Worm (Caenorhabditis elegans) whole organism, L2 larva: ENCODE measurements around the gene C01G10.4.

Source experiments
- C34F6.9 ChIP-seq: fragments of 150-350 bp; optimal IDR thresholded peaks from 2 replicates; lab custom pipeline; 2014; ENCODE audit warnings: missing biosample characterization, missing genetic modification characterization
- F13H6.1 ChIP-seq: sonication (generic microtip); optimal IDR thresholded peaks from 2 replicates; lab custom pipeline; 2016; ENCODE audit warnings: missing genetic modification characterization, missing compliant biosample characterization
- R02D3.7 ChIP-seq: fragments of 150-350 bp; optimal IDR thresholded peaks from 2 replicates; lab custom pipeline; 2014; ENCODE audit warnings: missing biosample characterization, missing genetic modification characterization
- Y55F3AM.14 ChIP-seq: fragments of 200-800 bp; sonication (Bioruptor generic); optimal IDR thresholded peaks from 2 replicates; lab custom pipeline; 2018; ENCODE audit warnings: mild to moderate bottlenecking, missing genetic modification characterization, missing compliant biosample characterization
- ZK546.5 ChIP-seq: sonication (generic microtip); optimal IDR thresholded peaks from 2 replicates; lab custom pipeline; 2017; ENCODE audit warnings: missing biosample characterization, missing genetic modification characterization
- alr-1 ChIP-seq: fragments of 150-350 bp; optimal IDR thresholded peaks from 2 replicates; lab custom pipeline; 2014; ENCODE audit warnings: missing biosample characterization, missing genetic modification characterization
- aly-2 ChIP-seq: fragments of 150-350 bp; optimal IDR thresholded peaks from 2 replicates; lab custom pipeline; 2014; ENCODE audit warnings: missing biosample characterization, missing genetic modification characterization
- ama-1 ChIP-seq: fragments of 150-350 bp; optimal IDR thresholded peaks from 2 replicates; lab custom pipeline; 2018; ENCODE audit warnings: inconsistent platforms
- blmp-1 ChIP-seq: sonication (generic microtip); optimal IDR thresholded peaks from 2 replicates; lab custom pipeline; 2017; ENCODE audit warnings: missing genetic modification characterization, mild to moderate bottlenecking, missing compliant biosample characterization, antibody characterized with exemption, moderate library complexity; ENCODE audit not compliant: insufficient read depth
- ceh-16 ChIP-seq: fragments of 150-350 bp; optimal IDR thresholded peaks from 2 replicates; lab custom pipeline; 2014; ENCODE audit warnings: missing biosample characterization, missing genetic modification characterization
- ceh-82 ChIP-seq: fragments of 150-350 bp; optimal IDR thresholded peaks from 2 replicates; lab custom pipeline; 2014; ENCODE audit warnings: missing biosample characterization, missing genetic modification characterization
- crh-2 ChIP-seq: sonication (generic microtip); optimal IDR thresholded peaks from 2 replicates; lab custom pipeline; 2017; ENCODE audit warnings: missing biosample characterization, missing genetic modification characterization
- dmd-4 ChIP-seq: sonication (generic microtip); optimal IDR thresholded peaks from 2 replicates; lab custom pipeline; 2017; ENCODE audit warnings: missing biosample characterization, missing genetic modification characterization
- egl-27 ChIP-seq: sonication (generic microtip); optimal IDR thresholded peaks from 3 replicates; lab custom pipeline; 2017; ENCODE audit warnings: missing biosample characterization, missing genetic modification reagents, missing genetic modification characterization
- elt-1 ChIP-seq: fragments of 150-350 bp; optimal IDR thresholded peaks from 2 replicates; lab custom pipeline; 2014; ENCODE audit warnings: missing biosample characterization, missing genetic modification characterization
- elt-3 ChIP-seq: sonication (generic microtip); optimal IDR thresholded peaks from 2 replicates; lab custom pipeline; 2017; ENCODE audit warnings: missing biosample characterization, missing genetic modification characterization
- fos-1 ChIP-seq: fragments of 150-350 bp; optimal IDR thresholded peaks from 2 replicates; lab custom pipeline; 2014; ENCODE audit warnings: missing biosample characterization, missing genetic modification characterization
- gmeb-1 ChIP-seq: fragments of 150-350 bp; optimal IDR thresholded peaks from 2 replicates; lab custom pipeline; 2014; ENCODE audit warnings: missing biosample characterization, missing genetic modification characterization
- lin-11 ChIP-seq: fragments of 150-350 bp; sonication (generic microtip); optimal IDR thresholded peaks from 2 replicates; lab custom pipeline; 2014; ENCODE audit warnings: missing biosample characterization, missing genetic modification characterization, inconsistent platforms, mixed read lengths
- lin-13 ChIP-seq: fragments of 150-350 bp; optimal IDR thresholded peaks from 2 replicates; lab custom pipeline; 2014; ENCODE audit warnings: missing biosample characterization, missing genetic modification reagents, missing genetic modification characterization
- lin-39 ChIP-seq: fragments of 150-350 bp; optimal IDR thresholded peaks from 2 replicates; lab custom pipeline; 2014; ENCODE audit warnings: missing biosample characterization, missing genetic modification reagents, missing genetic modification characterization
- lsy-2 ChIP-seq, 2 experiments: fragments of 150-350 bp in 1 of 2; sonication (generic microtip) in 1 of 2; optimal IDR thresholded peaks; 2 replicates each; lab custom pipeline; 2014 to 2017; ENCODE audit warnings: missing biosample characterization in 2 of 2, missing genetic modification characterization in 2 of 2
- mab-5 ChIP-seq: fragments of 150-350 bp; optimal IDR thresholded peaks from 2 replicates; lab custom pipeline; 2014; ENCODE audit warnings: missing biosample characterization, missing genetic modification characterization
- mbf-1 ChIP-seq: sonication (generic microtip); optimal IDR thresholded peaks from 2 replicates; lab custom pipeline; 2017; ENCODE audit warnings: missing biosample characterization, missing genetic modification characterization
- mdl-1 ChIP-seq, 2 experiments: fragments of 150-350 bp in 1 of 2; sonication (generic microtip) in 1 of 2; optimal IDR thresholded peaks; 2 replicates each; lab custom pipeline; 2017; ENCODE audit warnings: missing biosample characterization in 2 of 2, missing genetic modification characterization in 2 of 2
- nhr-10 ChIP-seq: sonication (generic microtip); optimal IDR thresholded peaks from 2 replicates; lab custom pipeline; 2017; ENCODE audit warnings: missing biosample characterization, missing genetic modification characterization
- nhr-11 ChIP-seq: fragments of 150-350 bp; optimal IDR thresholded peaks from 2 replicates; lab custom pipeline; 2014; ENCODE audit warnings: missing biosample characterization, missing genetic modification characterization
- nhr-12 ChIP-seq: fragments of 150-350 bp; optimal IDR thresholded peaks from 2 replicates; lab custom pipeline; 2014; ENCODE audit warnings: missing biosample characterization, missing genetic modification characterization
- nhr-129 ChIP-seq: fragments of 150-350 bp; optimal IDR thresholded peaks from 2 replicates; lab custom pipeline; 2014; ENCODE audit warnings: missing biosample characterization, missing genetic modification characterization
- nhr-21 ChIP-seq: fragments of 150-350 bp; optimal IDR thresholded peaks from 2 replicates; lab custom pipeline; 2014; ENCODE audit warnings: missing biosample characterization, missing genetic modification characterization
- nhr-23 ChIP-seq: fragments of 150-350 bp; optimal IDR thresholded peaks from 2 replicates; lab custom pipeline; 2014; ENCODE audit warnings: missing biosample characterization, missing genetic modification reagents, missing genetic modification characterization
- nhr-25 ChIP-seq: fragments of 150-350 bp; sonication (generic microtip); optimal IDR thresholded peaks from 3 replicates; lab custom pipeline; 2014; ENCODE audit warnings: missing biosample characterization, missing genetic modification characterization
- nhr-6 ChIP-seq: fragments of 150-350 bp; optimal IDR thresholded peaks from 2 replicates; lab custom pipeline; 2014; ENCODE audit warnings: missing biosample characterization, missing genetic modification characterization
- nhr-77 ChIP-seq: fragments of 150-350 bp; optimal IDR thresholded peaks from 2 replicates; lab custom pipeline; 2014; ENCODE audit warnings: missing biosample characterization, missing genetic modification characterization
- peb-1 ChIP-seq: fragments of 150-350 bp; optimal IDR thresholded peaks from 2 replicates; lab custom pipeline; 2014; ENCODE audit warnings: missing biosample characterization, missing genetic modification characterization
- sem-4 ChIP-seq: fragments of 150-350 bp; optimal IDR thresholded peaks from 2 replicates; lab custom pipeline; 2014; ENCODE audit warnings: missing biosample characterization, missing genetic modification reagents, missing genetic modification characterization
- sma-3 ChIP-seq: sonication (generic microtip); optimal IDR thresholded peaks from 2 replicates; lab custom pipeline; 2016; ENCODE audit warnings: missing genetic modification reagents, missing genetic modification characterization, missing compliant biosample characterization
- sma-9 ChIP-seq, 2 experiments: fragments of 150-350 bp in 1 of 2; sonication (generic microtip) in 1 of 2; optimal IDR thresholded peaks; 2 replicates each; lab custom pipeline; 2014 to 2016; ENCODE audit warnings: missing genetic modification characterization in 2 of 2, mild to moderate bottlenecking in 1 of 2, missing biosample characterization in 1 of 2, missing compliant biosample characterization in 1 of 2, missing genetic modification reagents in 1 of 2, moderate library complexity in 1 of 2
- snpc-4 ChIP-seq: fragments of 150-350 bp; optimal IDR thresholded peaks from 2 replicates; lab custom pipeline; 2014; ENCODE audit warnings: missing biosample characterization, missing genetic modification characterization
- unc-39 ChIP-seq: fragments of 150-350 bp; optimal IDR thresholded peaks from 2 replicates; lab custom pipeline; 2014; ENCODE audit warnings: missing biosample characterization, missing genetic modification characterization
- unc-55 ChIP-seq: fragments of 150-350 bp; sonication (generic microtip); optimal IDR thresholded peaks from 3 replicates; lab custom pipeline; 2014; ENCODE audit warnings: missing biosample characterization, missing genetic modification reagents, missing genetic modification characterization
- unc-62 ChIP-seq: fragments of 150-350 bp; optimal IDR thresholded peaks from 2 replicates; lab custom pipeline; 2014; ENCODE audit warnings: missing biosample characterization, missing genetic modification reagents, missing genetic modification characterization
- zag-1 ChIP-seq: fragments of 150-350 bp; optimal IDR thresholded peaks from 2 replicates; lab custom pipeline; 2014; ENCODE audit warnings: missing biosample characterization, missing genetic modification characterization
- ztf-1 ChIP-seq: fragments of 200-800 bp; sonication (Bioruptor generic); conservative IDR thresholded peaks from 2 replicates; pipeline ENCODE4 v1.3.6; 2022; ENCODE audit warnings: missing genetic modification characterization, missing compliant biosample characterization
- ztf-11 ChIP-seq: sonication (generic microtip); optimal IDR thresholded peaks from 2 replicates; lab custom pipeline; 2017; ENCODE audit warnings: missing biosample characterization, missing genetic modification characterization
- ztf-4 ChIP-seq: fragments of 150-350 bp; optimal IDR thresholded peaks from 2 replicates; lab custom pipeline; 2014; ENCODE audit warnings: missing biosample characterization, missing genetic modification characterization

C01G10.4 gene

DNA sequence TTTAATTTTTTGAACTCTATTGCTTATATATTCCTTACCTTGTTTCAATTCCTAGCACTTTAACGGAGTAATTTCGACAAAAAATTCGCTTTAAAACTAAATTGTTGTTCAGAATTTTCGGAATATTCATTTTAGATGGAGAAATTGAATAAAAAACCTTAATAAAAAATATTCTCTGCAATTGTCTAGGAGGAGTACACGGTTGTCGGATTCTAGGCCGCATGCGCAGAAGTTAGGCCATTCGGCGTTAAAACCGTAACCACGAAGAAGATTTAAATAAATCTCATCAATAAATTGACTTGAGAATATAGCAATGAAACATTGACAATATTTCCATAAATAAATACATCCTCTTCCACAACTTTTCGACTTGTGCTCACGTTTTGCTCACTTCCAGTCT, 7.2 kb upstream of the C01G10.4 start, which contains the start of the genes C01G10.10 and C01G10.9:
Gene C01G10.10 (minus strand): TSS at position 151 of the 400 bp plus-strand sequence.
Gene C01G10.9 (plus strand): TSS at position 240 of the 400 bp plus-strand sequence.
- TF ChIP-seq mab-5 = no peak
- peak; percentile 47 for TF ChIP-seq unc-55 (GFP tag; lab: Kevin White, UChicago)
- TF ChIP-seq lsy-2 (tag; optimal IDR thresholded peaks at IDR 0.05; lab: Kevin White, UChicago) = peak; percentile 13 to 75
- no peak for TF ChIP-seq R02D3.7
- peak; percentile 46 for TF ChIP-seq nhr-25
- peak; percentile 51 for TF ChIP-seq lin-13
- TF ChIP-seq nhr-11 = no peak
- TF ChIP-seq fos-1 (tag; lab: Kevin White, UChicago) = peak; percentile 9
- no peak for TF ChIP-seq nhr-12
- TF ChIP-seq sem-4 = peak; percentile 41
- TF ChIP-seq C34F6.9 (tag; lab: Kevin White, UChicago) = peak; percentile 64
- peak; percentile 82 for TF ChIP-seq sma-9 (GFP tag; optimal IDR thresholded peaks at IDR 0.05; lab: Kevin White, UChicago)
- no peak for TF ChIP-seq sma-9 (tag; optimal IDR thresholded peaks at IDR 0.05; lab: Kevin White, UChicago)
- peak; percentile 73 for TF ChIP-seq F13H6.1
- no peak for TF ChIP-seq ztf-4 (tag; lab: Kevin White, UChicago)
- peak; percentile 68 for TF ChIP-seq sma-3 (GFP tag; lab: Kevin White, UChicago)
- peak; percentile 45 for TF ChIP-seq crh-2 (tag; lab: Kevin White, UChicago)
- TF ChIP-seq nhr-10 (tag; lab: Kevin White, UChicago) = no peak
- TF ChIP-seq egl-27 (tag; lab: Kevin White, UChicago) = no peak
- TF ChIP-seq ceh-16 (tag; lab: Kevin White, UChicago) = peak; percentile 13
- peak; percentile 50 for TF ChIP-seq snpc-4
- TF ChIP-seq mdl-1 (tag; optimal IDR thresholded peaks at IDR 0.05; lab: Kevin White, UChicago) = no peak
- TF ChIP-seq gmeb-1 (tag; lab: Kevin White, UChicago) = peak; percentile 47
- TF ChIP-seq nhr-129 (tag; lab: Kevin White, UChicago) = no peak
- TF ChIP-seq, all 48 proteins: peak for 14

ce11 chrV:15083659-15084058, 5.9 kb upstream of the C01G10.4 start:
- no peak for TF ChIP-seq ztf-1 (GFP tag; lab: Robert Waterston, UW)
- TF ChIP-seq crh-2 (tag; lab: Kevin White, UChicago) = peak; percentile 3
- TF ChIP-seq ama-1 = peak; percentile 79

DNA sequence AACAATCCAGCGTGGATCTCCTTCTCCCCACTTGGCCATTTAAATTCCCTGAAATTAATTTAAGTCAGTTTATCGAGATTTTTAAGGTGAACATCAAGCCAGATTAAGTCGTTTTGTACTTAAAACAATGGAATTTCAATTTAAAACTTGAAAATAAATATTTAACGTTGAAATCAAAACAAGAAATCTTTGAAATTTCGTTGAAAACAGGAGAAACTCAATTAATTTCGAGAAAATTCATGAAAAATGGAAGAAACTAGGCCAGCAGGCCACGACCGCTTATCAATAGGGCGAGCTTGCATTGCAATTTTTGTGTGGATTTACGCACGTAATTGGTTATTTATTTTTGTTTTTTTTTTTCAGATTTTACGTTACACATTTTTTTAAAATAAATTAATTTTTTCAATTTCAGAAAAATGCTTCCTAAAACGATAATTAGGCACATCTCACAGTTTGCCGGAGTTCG, 4.2 kb upstream of the C01G10.4 start, which contains the start of the genes ahsa-1 and C01G10.7:
Gene ahsa-1 (minus strand): TSS at position 51 of the 466 bp plus-strand sequence.
Gene C01G10.7 (plus strand): TSS at position 413 of the 466 bp plus-strand sequence.
- TF ChIP-seq alr-1 (tag; lab: Kevin White, UChicago) (no peak), sma-3 (GFP tag; lab: Kevin White, UChicago) (peak; percentile 95), ztf-11 (tag; lab: Kevin White, UChicago) (no peak), lin-39 (tag; lab: Kevin White, UChicago) (no peak), elt-1 (no peak), nhr-10 (tag; lab: Kevin White, UChicago) (no peak), mdl-1 (tag; optimal IDR thresholded peaks at IDR 0.05; lab: Kevin White, UChicago) (peak in 1 of 2 experiments; percentile 6), nhr-25 (no peak), R02D3.7 (peak; percentile 88), unc-39 (tag; lab: Kevin White, UChicago) (no peak), Y55F3AM.14 (GFP tag; lab: Kevin White, UChicago) (no peak), fos-1 (tag; lab: Kevin White, UChicago) (peak; percentile 80), nhr-12 (no peak), aly-2 (tag; lab: Kevin White, UChicago) (no peak), gmeb-1 (tag; lab: Kevin White, UChicago) (peak; percentile 81), mbf-1 (tag; lab: Kevin White, UChicago) (no peak), ztf-4 (tag; lab: Kevin White, UChicago) (peak; percentile 79), snpc-4 (peak; percentile 81), nhr-129 (tag; lab: Kevin White, UChicago) (peak; percentile 78), mab-5 (peak; percentile 80), nhr-11 (no peak), nhr-77 (tag; lab: Kevin White, UChicago) (peak; percentile 78), lin-13 (peak; percentile 86), peb-1 (tag; lab: Kevin White, UChicago) (no peak), ZK546.5 (tag; lab: Kevin White, UChicago) (peak; percentile 42), egl-27 (tag; lab: Kevin White, UChicago) (peak; percentile 52), ztf-1 (GFP tag; lab: Robert Waterston, UW) (no peak), crh-2 (tag; lab: Kevin White, UChicago) (peak; percentile 94), unc-55 (GFP tag; lab: Kevin White, UChicago) (peak; percentile 98), nhr-23 (tag; lab: Kevin White, UChicago) (no peak), zag-1 (tag; lab: Kevin White, UChicago) (peak; percentile 30), unc-62 (GFP tag; lab: Kevin White, UChicago) (no peak), nhr-6 (no peak), lsy-2 (tag; optimal IDR thresholded peaks at IDR 0.05; lab: Kevin White, UChicago) (peak; percentile 76 to 93), ceh-82 (tag; lab: Kevin White, UChicago) (peak; percentile 15), nhr-21 (tag; lab: Kevin White, UChicago) (no peak), ama-1 (no peak), dmd-4 (tag; lab: Kevin White, UChicago) (no peak), sem-4 (peak; percentile 76), lin-11 (tag; lab: Kevin White, UChicago) (peak; percentile 47), elt-3 (tag; lab: Kevin White, UChicago) (no peak), F13H6.1 (peak; percentile 86), ceh-16 (tag; lab: Kevin White, UChicago) (peak; percentile 36), blmp-1 (tag; lab: Kevin White, UChicago) (peak; percentile 64)
